Fruit fly (Drosophila melanogaster) whole organism: ENCODE data around the gene Ir94h.

ENCODE experiments used
- CG8478 ChIP-seq: fragments of >200 bp; optimal IDR thresholded peaks from 2 replicates; lab custom pipeline; 2018; ENCODE audit warnings: inconsistent platforms
- Dll ChIP-seq: fragments of >200 bp; optimal IDR thresholded peaks from 2 replicates; lab custom pipeline; 2017
- EcR ChIP-seq, 2 experiments: fragments of >200 bp; optimal IDR thresholded peaks; 2 replicates each; lab custom pipeline; 2017; ENCODE audit warnings: missing biosample characterization in 2 of 2, missing genetic modification characterization in 2 of 2, missing genetic modification reagents in 2 of 2
- pan ChIP-seq: fragments of >200 bp; optimal IDR thresholded peaks from 2 replicates; lab custom pipeline; 2017
- psq ChIP-seq: fragments of >200 bp; optimal IDR thresholded peaks from 2 replicates; lab custom pipeline; 2017
- usp ChIP-seq: fragments of >200 bp; optimal IDR thresholded peaks from 2 replicates; lab custom pipeline; 2017; ENCODE audit warnings: missing biosample characterization, missing genetic modification characterization, mixed read lengths

dm6 chr3R:23472011-23472958 is 15.0 kb upstream of the Ir94h start, which contains the start of gene CG4374:
- TF ChIP-seq usp (no peak), pan (lab: Kevin White, UChicago) (no peak), CG8478 (no peak), psq (lab: Kevin White, UChicago) (no peak), Dll (no peak), EcR (GFP tag; optimal IDR thresholded peaks at IDR 0.05; lab: Kevin White, UChicago) (peak; percentile 49 to 98)
